Fruit fly (Drosophila melanogaster): Measurements from ENCODE around the gene Tango4.

Gene Tango4

DNA sequence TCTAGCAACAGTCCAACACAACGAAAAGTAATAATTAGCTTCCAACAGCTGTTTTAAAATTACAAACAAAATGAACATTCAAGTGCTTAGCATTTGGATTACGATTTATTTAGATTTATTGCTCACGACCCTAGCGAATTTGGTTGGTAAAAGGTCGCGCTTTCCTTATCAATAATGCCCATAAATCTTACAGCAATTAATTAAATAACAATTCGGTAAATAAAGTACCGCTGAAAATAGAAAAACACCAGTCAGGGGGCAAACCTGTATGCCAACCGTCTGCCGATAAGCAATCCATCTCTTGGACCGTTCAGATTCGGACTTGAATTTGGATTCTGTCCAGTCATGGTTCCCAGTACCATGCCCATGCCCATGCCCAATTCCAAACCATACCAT is 7.8 kb upstream of the Tango4 start:
- no peak for TF ChIP-seq CG8478 (optimal IDR thresholded peaks at IDR 0.05)
- TF ChIP-seq CTCF (optimal IDR thresholded peaks at IDR 0.05): no peak

DNA sequence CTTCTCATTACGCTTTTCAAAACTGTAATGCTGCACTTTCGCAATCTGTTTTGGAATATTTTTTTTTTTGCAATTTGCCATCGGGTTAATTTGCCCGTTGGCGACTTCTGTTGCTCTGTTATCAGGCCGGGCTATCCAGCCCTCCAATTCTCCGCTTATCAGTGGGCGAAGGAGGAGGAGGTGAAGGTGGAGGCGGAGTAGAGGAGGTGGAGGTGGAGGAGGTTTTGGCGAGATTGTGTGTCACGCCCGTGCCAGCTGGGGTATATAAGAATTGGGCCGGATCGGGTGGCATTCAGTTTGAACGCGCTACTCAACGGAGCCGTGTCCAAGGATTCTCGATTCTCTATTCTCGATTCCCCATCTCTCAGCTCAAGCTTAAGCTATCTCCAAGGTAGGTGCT is 6.7 kb upstream of the Tango4 start:
- TF ChIP-seq CG8478 (optimal IDR thresholded peaks at IDR 0.05): no peak
- no peak for TF ChIP-seq CTCF (optimal IDR thresholded peaks at IDR 0.05)

DNA sequence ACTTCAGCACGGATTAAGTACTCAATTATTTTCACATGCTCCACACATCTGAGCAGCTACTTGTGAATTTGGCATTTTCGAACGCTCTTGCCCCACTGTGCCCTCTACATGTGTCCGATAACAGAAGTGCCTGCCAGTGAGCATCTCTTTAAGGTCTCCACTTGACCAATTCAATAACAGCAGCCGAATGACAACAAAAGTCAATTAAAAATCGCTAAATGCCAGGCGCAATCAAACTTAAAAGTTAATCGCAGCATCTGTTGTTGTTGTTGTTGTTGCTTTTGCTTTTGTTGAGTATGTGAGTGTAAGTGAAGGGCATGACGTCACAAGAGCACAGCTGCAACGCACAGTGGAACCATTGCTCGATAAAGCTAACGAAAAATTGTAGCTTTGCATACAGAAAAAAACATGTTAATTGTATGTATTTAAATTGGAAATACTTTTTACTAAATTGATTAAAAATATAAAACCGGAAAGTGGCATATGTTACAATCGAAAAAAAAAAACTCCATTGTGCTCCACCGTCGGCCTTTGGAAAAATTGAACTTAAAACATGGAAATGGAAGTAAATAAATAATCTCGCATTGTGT is 6.0 kb upstream of the Tango4 start:
- no peak for TF ChIP-seq CG8478 (optimal IDR thresholded peaks at IDR 0.05)

DNA sequence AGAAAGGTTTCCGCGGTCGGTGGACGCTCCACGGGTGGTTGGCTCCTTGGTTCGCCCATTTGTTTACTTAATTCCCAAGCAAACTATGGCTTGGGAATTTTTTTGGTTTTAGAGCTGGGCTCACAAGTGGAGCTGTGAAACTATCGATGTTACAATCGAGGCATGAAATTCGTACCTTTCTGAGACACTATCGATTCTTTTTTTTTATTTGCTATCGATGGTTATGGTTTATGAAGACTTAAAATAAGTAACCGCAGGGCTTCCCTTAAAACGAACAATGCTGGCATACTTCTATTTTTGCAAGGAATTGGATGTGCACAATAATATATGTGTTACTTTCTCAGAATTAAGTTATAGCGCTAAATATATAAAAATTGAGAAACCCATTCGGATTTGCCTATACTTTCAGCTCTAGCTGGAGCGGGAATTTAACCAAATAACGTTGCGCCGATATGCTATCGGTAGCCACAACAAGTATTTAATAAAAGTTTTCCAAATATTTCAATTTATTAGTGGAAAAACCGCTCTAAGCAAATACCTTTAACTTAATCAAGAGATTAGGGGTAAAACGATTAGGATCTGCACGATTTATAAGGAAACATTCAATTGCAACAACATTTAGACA is 2.9 kb upstream of the Tango4 start, which contains the start of gene Chrac-16:
Chrac-16 (minus strand) TSS at position 147 of the 625 bp plus-strand sequence.
- TF ChIP-seq CTCF (optimal IDR thresholded peaks at IDR 0.05) (no peak), CG8478 (optimal IDR thresholded peaks at IDR 0.05) (no peak)

DNA sequence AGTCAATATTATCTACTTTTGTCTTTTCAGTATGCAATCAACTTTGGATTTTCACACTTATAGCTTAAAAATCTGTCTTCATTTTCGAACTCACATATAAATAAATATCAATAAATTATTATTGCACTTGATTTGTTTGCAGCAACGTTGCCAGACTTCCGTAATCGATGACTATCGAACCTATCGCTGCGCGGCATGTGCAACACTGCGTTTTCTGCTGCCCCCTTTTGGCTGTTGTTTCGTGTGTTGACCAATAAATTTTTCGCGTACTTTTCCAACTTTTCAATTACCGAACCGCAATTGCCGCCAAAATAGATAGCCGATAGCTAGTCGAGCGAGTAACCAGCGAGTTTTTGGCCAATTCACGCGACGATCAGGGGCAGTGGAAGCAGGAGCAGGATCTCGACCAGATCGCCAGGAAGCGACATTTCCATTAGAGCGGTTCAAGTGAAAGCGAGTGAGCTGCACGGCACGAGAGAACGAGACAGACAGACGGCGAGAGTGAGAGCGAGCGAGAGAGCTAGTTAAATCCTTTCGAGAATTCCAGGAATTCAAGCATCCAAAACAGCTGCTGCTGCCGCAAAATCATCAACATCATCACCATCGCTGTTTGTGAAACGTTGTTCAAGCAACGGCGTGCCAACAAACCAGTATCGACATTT is 2.3 kb upstream of the Tango4 start, which contains the start of gene Lsm12a:
Lsm12a (plus strand) TSS at position 201 of the 662 bp plus-strand sequence.
- TF ChIP-seq CG8478 (optimal IDR thresholded peaks at IDR 0.05) (no peak), CTCF (optimal IDR thresholded peaks at IDR 0.05) (peak in 1 of 2 experiments; percentile 40)

DNA sequence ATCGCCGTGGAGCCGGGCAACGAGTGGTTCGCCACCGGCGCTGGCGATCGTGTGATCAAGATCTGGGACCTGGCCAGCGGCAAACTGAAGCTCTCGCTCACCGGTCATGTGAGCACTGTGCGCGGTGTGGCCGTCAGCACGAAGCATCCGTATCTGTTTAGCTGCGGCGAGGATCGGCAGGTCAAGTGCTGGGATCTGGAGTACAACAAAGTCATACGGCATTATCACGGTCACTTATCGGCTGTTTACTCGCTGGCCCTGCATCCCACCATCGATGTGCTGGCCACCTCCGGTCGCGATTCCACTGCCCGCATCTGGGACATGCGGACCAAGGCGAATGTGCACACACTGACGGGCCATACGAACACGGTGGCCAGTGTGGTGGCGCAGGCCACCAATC is 882 bp downstream of the Tango4 start:
- TF ChIP-seq CTCF (optimal IDR thresholded peaks at IDR 0.05): no peak

DNA sequence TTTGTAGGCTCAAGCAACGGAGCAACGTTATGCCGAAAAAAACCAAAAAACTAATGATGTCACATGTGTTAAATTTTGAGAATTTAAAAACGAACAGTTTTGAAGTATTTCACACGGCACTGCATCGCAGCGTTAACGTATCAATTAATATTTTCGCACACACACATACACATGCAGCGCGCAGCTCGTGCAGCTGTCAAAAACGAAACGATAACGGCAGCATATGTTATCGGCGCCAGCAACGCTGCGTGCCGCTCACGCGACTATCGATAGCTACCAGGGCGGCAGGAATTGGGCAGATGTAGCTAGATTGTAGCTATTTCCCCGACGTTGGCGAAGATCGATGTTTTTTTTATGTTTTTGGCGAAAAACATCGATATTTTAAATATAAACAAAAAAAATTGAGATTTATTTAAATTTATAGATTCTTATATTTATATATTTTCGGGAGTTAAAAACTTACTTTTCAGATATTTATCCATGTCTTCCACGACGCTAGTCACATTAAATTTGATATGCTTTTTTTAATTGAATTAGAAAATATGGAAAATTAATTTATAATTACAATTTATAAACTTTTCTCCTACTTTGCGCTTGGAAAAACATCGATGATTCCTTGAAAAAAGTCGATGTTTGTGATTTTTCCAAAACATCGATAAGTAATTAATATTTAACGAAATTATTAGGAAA is 8.1 kb downstream of the Tango4 start, which contains the start of gene Usp7:
Usp7 (minus strand) TSS at position 208 of the 690 bp plus-strand sequence.
- TF ChIP-seq CTCF (optimal IDR thresholded peaks at IDR 0.05): peak in 1 of 2 experiments; percentile 31
- no peak for TF ChIP-seq CG8478 (optimal IDR thresholded peaks at IDR 0.05)

DNA sequence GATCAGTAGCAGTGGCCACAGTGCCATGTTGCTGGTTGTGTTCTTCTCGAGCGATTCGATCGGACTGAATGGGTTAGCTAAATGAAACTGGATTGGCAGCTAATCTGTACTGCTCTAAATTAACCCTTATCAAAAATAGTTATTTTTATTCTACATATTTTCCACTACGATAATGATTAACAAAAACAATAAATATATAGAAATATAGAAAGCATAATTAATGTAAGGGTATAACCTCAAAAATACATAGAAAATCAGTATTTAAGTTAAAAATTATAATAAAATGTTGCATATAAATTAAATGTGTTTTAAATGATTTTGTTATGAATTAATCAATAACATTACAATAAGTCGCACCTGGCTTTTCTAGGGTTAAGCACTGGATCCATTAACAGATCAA is 10.5 kb downstream of the Tango4 start, which contains the start of gene Cyp311a1:
Cyp311a1 (minus strand) TSS at position 66 of the 400 bp plus-strand sequence.
- no peak for TF ChIP-seq CG8478 (optimal IDR thresholded peaks at IDR 0.05)
- no peak for TF ChIP-seq CTCF (optimal IDR thresholded peaks at IDR 0.05)

DNA sequence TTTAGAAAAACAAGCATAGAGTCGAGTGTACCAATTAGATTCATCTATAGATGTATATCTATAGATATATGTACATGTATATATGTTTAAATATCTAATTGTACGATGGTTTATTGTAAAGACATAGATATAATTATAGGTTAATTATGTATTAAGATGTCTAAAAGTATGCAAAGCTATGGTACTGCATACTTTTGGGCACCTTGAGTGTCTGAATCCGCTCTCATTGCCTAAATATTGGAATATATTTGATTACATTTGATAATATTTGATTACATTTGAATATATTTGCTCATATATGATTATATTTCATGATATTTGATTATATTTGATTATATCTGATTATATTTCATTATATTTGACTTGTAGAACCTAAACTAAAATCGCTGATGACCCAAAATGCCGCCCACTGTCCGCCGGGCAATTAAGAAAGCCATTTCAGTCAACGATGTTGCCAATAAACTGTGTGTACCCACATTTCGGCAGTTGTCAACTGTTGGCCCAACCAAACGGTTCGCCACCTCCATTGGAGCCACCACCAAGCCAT is 11.3 kb downstream of the Tango4 start, which contains the start of gene Cyp318a1:
Cyp318a1 (plus strand) TSS at position 497 of the 547 bp plus-strand sequence.
- TF ChIP-seq CTCF (optimal IDR thresholded peaks at IDR 0.05) (no peak), CG8478 (optimal IDR thresholded peaks at IDR 0.05) (no peak)

DNA sequence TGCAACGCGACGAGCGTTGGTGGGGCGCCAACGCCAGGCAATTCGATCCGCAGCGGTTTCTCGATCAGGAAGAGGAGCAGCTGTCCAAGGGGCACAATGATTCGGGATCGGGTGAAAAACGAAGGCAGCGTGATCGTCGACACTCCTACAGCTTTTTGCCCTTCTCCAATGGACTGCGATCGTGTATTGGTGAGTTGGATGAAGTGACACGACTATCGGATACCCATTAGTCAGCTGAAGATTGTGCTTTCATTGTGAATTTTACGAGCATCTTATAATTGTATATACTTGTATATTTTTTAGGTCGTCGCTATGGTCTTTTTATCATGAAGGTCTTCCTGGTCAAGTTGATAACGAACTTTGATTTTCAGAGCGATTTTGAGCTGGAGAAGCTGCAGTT is 13.8 kb downstream of the Tango4 start:
- TF ChIP-seq CTCF (optimal IDR thresholded peaks at IDR 0.05) (no peak), CG8478 (optimal IDR thresholded peaks at IDR 0.05) (no peak)

DNA sequence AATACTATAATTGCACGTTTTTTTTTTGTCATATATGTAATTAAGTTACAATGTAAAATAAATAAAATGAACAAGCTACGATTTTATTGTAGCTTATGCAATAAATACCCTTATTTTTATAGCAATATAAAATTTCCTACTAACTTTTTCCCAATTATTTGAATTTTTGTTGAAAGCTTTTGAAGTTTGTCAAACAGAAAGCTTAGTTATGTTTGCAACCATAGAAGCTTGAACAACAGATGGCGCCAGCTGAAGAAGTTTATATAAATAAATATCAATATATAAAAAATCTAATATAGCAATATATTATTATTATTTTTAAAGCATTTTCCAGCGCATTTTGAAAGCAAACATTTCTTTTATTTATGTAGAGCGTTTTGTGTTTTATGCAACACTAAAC is 14.3 kb downstream of the Tango4 start:
- TF ChIP-seq CTCF (optimal IDR thresholded peaks at IDR 0.05): peak in 1 of 2 experiments; percentile 33
- no peak for TF ChIP-seq CG8478 (optimal IDR thresholded peaks at IDR 0.05)

DNA sequence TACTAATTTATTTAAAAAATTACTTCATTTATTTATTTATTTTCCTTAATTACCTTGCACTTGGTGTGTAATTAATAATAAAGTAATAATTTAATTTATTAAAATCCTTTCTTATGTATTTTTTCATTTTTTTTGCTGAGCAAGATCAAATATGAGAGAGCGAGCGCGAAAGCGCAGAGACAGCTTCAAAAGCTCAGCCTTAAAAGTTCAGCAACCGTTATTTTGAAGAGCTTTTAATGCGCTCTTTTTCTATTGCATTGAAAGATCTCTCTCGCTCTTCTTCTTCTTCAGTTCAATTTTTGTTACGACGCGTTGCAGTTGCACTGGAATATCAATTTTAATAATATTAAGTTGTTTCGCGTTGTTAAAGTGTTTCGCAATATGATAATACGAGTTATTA is 22.5 kb downstream of the Tango4 start, which contains the start of gene Ten-a:
Ten-a (plus strand) TSS at position 301 of the 400 bp plus-strand sequence.
- TF ChIP-seq CG8478 (optimal IDR thresholded peaks at IDR 0.05): no peak
- TF ChIP-seq CTCF (optimal IDR thresholded peaks at IDR 0.05): no peak

DNA sequence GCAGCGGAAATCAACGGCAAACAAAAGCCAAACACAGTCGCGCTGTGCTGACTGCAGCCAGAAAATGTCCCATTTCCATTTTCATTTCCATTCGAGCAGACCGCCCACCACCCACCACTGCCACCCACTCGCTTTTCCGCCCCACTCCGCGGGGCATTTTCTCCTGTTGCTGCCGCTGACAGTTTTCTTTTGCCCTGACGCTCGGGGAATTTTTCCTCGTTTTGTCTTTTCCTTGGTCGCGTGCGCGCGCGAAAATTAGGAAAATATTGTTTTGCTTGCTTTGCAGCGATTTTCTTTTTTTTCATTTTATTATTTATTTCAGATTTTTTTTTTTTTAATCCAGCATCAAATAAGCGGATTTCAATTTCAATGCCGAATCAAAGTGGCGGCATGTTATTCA is 29.4 kb downstream of the Tango4 start:
- TF ChIP-seq CG8478 (optimal IDR thresholded peaks at IDR 0.05) (no peak), CTCF (optimal IDR thresholded peaks at IDR 0.05) (no peak)

DNA sequence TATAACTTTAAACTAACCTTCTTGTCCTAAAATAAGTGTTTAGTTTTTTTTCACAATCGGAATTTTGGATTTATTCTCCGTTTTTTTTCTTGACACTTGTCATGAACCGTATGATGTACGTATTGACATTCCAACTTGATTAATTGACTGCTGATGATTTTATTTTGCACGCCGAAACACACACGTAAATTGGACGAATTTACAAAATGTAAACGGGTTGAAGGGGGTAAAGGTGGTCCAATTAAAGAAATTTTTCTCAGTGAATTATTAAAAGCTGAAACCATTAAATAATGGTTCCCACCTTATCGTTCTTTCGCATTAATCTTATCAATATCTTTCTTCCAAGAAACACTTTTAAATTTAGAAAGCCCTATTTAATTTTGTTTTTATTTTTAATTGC is 35.7 kb downstream of the Tango4 start, which contains the start of gene Uch-L5R:
Uch-L5R (minus strand) TSS at position 101 of the 400 bp plus-strand sequence.
- TF ChIP-seq CTCF (optimal IDR thresholded peaks at IDR 0.05): no peak
- no peak for TF ChIP-seq CG8478 (optimal IDR thresholded peaks at IDR 0.05)

DNA sequence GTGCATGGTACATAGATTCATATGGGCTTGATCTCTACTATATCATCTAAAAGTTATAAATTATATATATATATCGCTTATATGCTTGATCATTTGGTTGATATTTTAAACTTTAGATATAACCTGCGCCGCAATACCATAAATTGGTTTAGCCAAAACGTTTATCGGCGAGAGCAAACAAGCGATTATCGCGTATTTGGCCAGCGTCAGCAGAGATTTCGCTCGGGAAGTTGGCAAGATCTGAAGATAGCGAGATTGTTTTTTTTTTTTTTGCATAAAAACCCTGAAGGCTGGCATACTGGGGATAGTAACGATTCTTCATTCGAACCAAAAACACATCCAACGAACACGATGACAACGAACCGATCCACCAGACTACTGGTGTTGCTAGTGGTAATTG is 38.6 kb downstream of the Tango4 start, which contains the start of gene Muc11A:
Muc11A (plus strand) TSS at position 301 of the 400 bp plus-strand sequence.
- TF ChIP-seq CTCF (optimal IDR thresholded peaks at IDR 0.05) (no peak), CG8478 (optimal IDR thresholded peaks at IDR 0.05) (no peak)
